Fruit fly (Drosophila melanogaster): Measurements from ENCODE around the gene CG10559.

DNA sequence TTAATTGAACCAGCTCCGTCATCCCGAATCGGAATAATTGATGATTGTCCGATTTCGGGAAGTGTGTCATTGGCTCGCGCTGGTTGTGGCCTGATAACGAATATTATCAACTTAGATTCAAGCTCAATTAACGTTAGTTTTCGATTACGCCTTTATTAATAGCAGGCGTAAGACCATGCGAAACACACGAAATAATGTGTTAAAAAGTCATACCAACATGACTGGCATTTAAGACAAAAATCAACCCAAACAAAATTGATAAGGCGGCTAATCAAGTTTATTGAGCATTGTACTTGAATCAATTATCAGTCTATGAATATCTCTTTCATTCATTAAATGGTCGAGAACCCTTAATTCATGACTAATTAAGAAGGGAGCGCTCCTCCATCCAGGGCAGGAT is 6.7 kb downstream of the CG10559 start:
- no peak for TF ChIP-seq otp (GFP tag; IDR thresholded peaks at IDR 0.05)
- TF ChIP-seq BEAF-32 (GFP tag; optimal IDR thresholded peaks at IDR 0.05): no peak
- TF ChIP-seq CG12155 (GFP tag; optimal IDR thresholded peaks at IDR 0.05): no peak
- TF ChIP-seq Hey (tag; optimal IDR thresholded peaks at IDR 0.05): no peak

Measured in whole organism, embryonic.